Fruit fly (Drosophila melanogaster) whole organism: Measurements from ENCODE around the gene cindr.

ENCODE experiments used
- CG8478 ChIP-seq: fragments of >200 bp; optimal IDR thresholded peaks from 2 replicates; lab custom pipeline; 2018; ENCODE audit warnings: inconsistent platforms
- Dll ChIP-seq: fragments of >200 bp; optimal IDR thresholded peaks from 2 replicates; lab custom pipeline; 2017
- EcR ChIP-seq, 2 experiments: fragments of >200 bp; optimal IDR thresholded peaks; 2 replicates each; lab custom pipeline; 2017; ENCODE audit warnings: missing biosample characterization in 2 of 2, missing genetic modification characterization in 2 of 2, missing genetic modification reagents in 2 of 2
- pan ChIP-seq: fragments of >200 bp; optimal IDR thresholded peaks from 2 replicates; lab custom pipeline; 2017
- psq ChIP-seq: fragments of >200 bp; optimal IDR thresholded peaks from 2 replicates; lab custom pipeline; 2017
- usp ChIP-seq: fragments of >200 bp; optimal IDR thresholded peaks from 2 replicates; lab custom pipeline; 2017; ENCODE audit warnings: missing biosample characterization, missing genetic modification characterization, mixed read lengths

Gene cindr

DNA sequence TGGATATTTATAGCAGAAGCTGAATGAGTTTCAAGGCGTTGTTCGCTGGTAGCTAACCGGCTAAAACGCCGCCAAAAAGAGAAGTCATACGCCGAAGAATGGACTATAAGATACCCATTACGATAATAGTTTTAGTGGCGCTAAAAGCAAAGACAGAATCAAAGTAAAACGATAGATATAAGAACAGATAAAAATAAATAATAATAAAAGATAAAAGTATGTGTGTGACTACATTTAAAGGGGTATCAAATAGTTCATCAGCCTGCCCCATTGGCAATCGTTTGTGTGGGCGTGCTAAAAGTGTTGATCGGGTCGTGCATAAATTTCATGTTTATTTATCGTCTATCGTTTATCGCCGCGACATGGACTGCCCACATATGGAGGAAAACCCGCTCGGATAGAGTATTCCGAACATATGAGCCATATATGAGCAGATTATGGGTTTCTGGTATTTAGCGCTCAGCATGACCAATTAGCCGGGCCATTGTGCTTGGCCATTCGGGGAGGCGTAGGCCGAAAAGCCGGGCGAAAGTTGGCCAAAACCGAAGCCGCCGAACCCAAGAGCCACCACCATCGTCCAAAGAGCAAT, 11.0 kb upstream of the cindr start:
- TF ChIP-seq usp (GFP tag; lab: Kevin White, UChicago) (no peak), pan (lab: Kevin White, UChicago) (no peak), Dll (no peak), CG8478 (lab: Kevin White, UChicago) (no peak), psq (no peak), EcR (GFP tag; optimal IDR thresholded peaks at IDR 0.05; lab: Kevin White, UChicago) (no peak)

DNA sequence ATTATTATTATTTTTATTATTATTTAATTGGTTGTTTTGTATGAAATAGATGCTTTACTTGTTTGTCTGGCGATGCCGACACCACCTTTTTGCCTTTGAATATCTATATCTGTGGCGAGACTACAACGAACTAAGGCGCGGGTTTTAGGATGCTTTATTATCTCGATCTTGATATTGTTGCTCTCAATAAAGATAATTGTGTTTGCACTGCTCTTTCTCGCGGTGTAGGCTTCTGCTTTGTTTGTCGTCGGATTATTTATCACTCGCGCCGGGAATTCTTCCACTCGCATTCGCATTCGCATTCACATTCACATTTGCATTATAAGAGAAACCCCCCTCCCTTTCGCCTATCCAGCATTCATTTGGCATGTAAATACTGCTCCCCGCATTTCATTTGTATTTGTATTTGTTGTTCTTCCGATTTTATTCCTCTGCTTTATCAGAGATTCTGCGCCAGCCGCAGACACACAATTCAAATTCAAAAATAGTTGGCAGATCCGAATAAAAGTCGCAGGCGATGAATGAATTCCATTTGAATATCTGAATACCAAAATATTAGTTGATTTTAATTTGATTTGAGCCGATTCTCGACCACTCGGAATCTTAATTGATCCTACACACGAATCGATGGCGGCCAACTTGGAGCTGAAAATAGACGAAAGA, 8.0 kb upstream of the cindr start:
- TF ChIP-seq psq, result no peak
- no peak for TF ChIP-seq pan (lab: Kevin White, UChicago)

DNA sequence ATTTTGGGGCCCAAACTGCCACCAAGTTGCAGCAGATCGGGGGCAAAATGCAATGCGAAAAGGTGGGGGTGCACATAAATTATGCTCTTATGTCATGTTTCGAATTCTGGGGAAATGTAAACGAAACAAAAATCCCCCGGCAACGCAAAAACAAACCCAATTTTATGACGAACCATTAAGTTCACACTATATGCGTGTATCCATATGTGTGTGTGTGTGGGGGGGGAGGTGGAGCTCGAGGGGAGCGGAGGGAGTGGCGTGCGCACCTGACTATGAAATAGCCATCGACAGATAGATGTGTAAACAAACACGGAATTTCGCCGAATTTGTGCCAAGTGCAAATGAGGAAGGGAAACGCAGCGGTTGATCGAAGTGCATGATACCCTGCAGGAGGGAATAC, 7.0 kb upstream of the cindr start:
- TF ChIP-seq Dll (no peak), psq (no peak), pan (lab: Kevin White, UChicago) (no peak), CG8478 (lab: Kevin White, UChicago) (no peak), EcR (GFP tag; optimal IDR thresholded peaks at IDR 0.05; lab: Kevin White, UChicago) (no peak), usp (GFP tag; lab: Kevin White, UChicago) (no peak)

DNA sequence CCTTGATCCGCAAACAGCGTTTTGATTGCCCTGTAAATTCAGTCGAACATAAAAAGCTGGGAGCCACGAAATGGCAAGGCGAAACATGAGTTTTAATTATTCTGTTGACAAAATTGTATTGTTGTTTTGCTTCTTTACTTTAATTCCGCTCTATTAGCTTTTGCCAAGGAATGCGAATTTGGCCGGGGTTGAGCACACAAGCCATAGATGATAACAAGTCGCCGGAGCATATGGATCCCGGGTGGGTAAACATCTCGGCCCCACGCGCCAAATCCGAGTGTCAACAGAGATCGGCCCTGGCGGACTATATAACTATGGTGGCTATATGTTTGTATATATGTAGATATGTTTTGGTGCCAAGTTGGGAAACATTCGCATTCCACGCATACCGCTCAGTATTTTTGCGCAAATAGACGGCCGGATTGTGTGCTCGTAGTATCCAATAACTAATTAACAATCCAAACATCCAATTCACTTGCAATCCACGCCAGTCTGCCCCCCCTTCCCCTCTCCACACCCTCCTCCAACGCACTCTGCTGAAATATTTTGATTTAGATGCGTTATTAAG, 6.2 kb upstream of the cindr start:
- TF ChIP-seq EcR (GFP tag; optimal IDR thresholded peaks at IDR 0.05; lab: Kevin White, UChicago) (no peak), pan (lab: Kevin White, UChicago) (no peak), Dll (no peak), CG8478 (lab: Kevin White, UChicago) (no peak), usp (GFP tag; lab: Kevin White, UChicago) (no peak), psq (no peak)

DNA sequence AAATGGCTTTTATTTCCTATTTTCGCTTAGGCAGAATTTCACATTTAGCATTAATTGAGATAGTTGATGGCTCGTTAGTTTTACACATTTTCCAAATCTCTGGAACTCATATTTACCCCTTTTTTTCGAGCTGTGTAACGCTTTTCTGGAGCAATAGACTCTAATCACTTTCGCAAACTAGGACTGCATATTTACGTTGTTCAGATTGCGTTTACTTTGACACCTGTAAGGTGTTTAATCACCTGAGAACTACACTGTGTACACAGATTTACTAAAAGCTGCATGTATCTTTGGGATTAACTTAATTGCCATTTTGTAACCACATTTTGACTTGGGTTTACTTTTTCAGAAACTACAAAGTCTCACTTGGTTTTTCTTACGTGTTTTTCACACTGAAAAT, 5.6 kb upstream of the cindr start:
- TF ChIP-seq usp (GFP tag; lab: Kevin White, UChicago), result no peak
- TF ChIP-seq EcR (GFP tag; optimal IDR thresholded peaks at IDR 0.05; lab: Kevin White, UChicago), result no peak
- TF ChIP-seq pan (lab: Kevin White, UChicago), result no peak
- no peak for TF ChIP-seq psq
- TF ChIP-seq CG8478 (lab: Kevin White, UChicago), result no peak
- no peak for TF ChIP-seq Dll

DNA sequence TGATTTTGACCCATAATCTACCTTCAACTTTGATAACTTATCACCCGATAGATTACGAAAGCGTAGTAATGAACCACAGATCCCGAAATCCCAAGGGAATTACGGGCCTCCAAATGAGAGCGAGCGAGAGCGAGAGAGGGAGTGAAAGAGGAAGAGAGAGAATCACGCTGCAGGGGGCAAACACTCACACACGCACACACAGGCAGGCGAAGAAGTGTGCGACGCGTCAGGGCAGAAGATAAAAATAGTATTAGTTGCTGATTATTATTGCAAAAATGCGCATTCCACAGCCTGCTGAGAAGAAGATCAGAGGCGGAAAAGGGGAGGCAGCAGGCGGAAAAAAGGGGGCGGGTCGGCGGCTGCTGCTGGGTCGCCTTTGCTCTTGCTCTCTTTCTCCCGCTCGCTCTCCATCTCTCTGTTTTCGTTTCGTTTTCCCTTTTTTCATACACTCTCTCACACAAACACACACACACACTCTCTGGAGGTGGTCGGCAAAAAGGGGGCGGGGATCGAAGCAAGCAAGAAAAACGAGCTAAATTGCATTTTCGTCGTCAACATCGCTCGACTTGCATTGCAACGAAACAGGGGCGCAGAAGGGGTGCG, 5.1 kb upstream of the cindr start:
- TF ChIP-seq Dll, result peak; percentile 85
- no peak for TF ChIP-seq pan (lab: Kevin White, UChicago)

DNA sequence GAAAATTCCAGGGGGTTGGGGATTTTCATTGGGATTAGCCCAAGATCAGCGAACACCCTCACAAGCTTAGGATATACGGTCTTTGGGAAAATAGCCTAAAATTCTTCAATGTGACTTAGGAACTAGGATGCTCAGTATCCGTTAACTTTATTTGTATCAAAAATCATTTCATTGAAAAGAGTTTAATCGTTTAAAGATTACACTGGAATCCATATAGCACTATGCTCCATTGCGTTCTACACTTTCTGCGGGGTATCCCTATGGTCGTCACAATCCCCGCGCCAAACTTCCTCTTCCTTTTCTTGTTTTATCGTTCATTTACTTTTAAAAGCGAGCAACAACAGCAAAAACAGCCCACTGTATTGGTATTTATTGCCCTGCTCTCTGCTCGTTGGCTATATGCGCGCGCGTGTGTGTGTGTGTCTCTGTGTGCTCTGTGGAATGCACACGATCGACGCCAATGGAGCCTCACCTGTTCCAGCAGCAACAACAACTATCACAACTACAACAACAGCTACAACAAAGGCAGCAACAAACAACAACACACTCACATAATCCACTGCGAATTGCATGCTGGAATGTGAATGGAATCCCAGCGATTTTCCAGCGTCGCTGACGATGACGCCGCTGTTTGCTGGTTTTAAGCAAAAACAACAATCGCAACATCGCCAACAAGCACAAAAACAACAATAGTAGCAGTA, 4.5 kb upstream of the cindr start:
- TF ChIP-seq Dll, result no peak
- peak; percentile 3 to 37 for TF ChIP-seq EcR (GFP tag; optimal IDR thresholded peaks at IDR 0.05; lab: Kevin White, UChicago)
- no peak for TF ChIP-seq psq
- TF ChIP-seq CG8478 (lab: Kevin White, UChicago), result peak; percentile 37
- TF ChIP-seq usp (GFP tag; lab: Kevin White, UChicago), result no peak
- TF ChIP-seq pan (lab: Kevin White, UChicago), result peak; percentile 92

DNA sequence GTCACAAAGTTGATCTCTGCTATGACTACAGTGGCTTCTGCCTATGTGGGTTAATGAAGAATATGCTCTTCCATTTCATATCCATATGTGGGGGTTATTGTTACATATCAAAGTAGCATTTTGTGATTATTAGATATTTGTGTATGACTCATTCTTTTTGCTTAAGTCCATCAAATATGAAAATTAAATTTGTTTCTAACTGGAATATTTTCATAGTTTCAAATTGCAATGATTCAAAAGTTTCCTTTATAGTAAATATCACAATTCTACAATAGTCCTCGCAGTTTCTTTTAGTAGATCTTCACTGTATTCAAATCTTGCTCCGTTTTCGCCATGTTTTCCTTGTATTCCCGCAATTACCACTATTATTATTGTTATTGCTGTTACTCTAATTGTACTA, 3.2 kb upstream of the cindr start:
- no peak for TF ChIP-seq usp (GFP tag; lab: Kevin White, UChicago)
- no peak for TF ChIP-seq EcR (GFP tag; optimal IDR thresholded peaks at IDR 0.05; lab: Kevin White, UChicago)
- TF ChIP-seq CG8478 (lab: Kevin White, UChicago), result no peak
- TF ChIP-seq pan (lab: Kevin White, UChicago), result no peak
- no peak for TF ChIP-seq psq
- TF ChIP-seq Dll, result no peak

DNA sequence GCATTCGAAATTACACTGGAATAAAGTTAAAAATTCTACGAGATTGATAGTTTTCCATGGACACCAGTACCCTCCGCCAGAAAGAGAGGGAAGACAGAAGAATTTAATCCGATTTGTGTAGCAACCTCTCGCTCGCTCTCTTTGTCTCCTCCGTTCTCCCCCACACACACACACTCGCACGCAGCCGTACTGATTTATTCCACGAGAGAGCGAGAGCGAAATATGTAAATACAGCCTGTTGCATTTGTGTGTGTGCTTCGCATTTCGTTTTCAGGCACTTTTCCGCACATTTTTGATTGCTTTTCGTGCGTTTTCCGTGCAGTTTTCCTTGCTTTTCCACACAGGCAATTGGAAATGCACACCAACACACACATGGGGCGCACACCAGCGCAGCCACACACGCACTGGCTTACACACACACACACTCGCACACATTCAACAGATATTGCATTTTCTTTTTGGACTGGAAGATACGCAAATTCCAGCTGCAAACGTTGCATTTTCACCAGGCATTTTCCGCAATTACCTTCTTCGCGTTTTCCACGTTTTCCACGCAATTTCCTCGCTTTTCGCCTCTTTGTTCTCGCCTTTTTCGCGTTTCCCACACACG, 2.5 kb upstream of the cindr start:
- peak; percentile 35 for TF ChIP-seq Dll
- TF ChIP-seq EcR (GFP tag; optimal IDR thresholded peaks at IDR 0.05; lab: Kevin White, UChicago), result no peak
- TF ChIP-seq CG8478 (lab: Kevin White, UChicago), result peak; percentile 94
- TF ChIP-seq usp (GFP tag; lab: Kevin White, UChicago), result no peak

DNA sequence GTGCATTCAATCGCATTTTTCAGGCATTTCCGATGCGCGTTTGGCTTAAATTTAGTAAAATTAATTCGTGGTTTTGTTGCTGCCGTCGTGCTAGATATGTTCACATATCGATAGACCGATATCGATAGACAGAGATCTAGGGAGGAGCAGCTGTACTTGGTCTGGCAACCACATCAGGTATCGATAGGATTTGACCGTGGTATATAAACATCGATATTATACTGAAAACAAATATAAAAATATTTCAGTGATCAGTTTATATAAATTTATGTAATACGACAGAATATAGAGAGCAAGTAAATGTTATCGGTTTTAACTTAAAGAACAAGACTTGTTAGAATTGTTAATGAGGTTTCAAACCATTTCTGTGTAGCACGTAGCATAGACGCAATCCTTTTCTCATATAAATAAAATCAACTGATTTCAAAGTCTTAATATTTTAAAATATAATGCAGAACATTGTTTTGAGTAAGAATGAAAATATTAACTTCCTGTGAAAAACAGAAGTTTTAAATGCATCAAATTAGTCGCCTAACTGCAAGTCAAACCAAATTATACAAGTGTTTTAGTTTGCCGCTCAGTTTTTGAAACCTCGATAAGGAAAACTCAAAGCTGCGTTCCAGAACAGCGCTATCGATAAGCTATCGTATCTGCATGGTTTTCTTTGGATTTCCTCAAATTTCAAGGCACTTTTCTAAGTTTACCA, 1.8 kb upstream of the cindr start, which contains the start of the genes wts and dj-1beta:
TSS of gene wts (minus strand) at position 130 of the 706 bp plus-strand sequence.
TSS of gene dj-1beta (plus strand) at position 628 of the 706 bp plus-strand sequence.
- TF ChIP-seq Dll (no peak), CG8478 (lab: Kevin White, UChicago) (no peak), EcR (GFP tag; optimal IDR thresholded peaks at IDR 0.05; lab: Kevin White, UChicago) (no peak), psq (no peak), usp (GFP tag; lab: Kevin White, UChicago) (no peak), pan (lab: Kevin White, UChicago) (no peak)
